Fruit fly (Drosophila melanogaster) whole organism, wandering third instar larva: ENCODE results near the gene CG46456.

Experiments
- Dfd ChIP-seq: fragments of >200 bp; optimal IDR thresholded peaks from 2 replicates; lab custom pipeline; 2017; ENCODE audit warnings: missing biosample characterization, missing genetic modification characterization
- Sp1 ChIP-seq: fragments of 200-800 bp; sonication (Bioruptor generic); optimal IDR thresholded peaks from 3 replicates; lab custom pipeline; 2019; ENCODE audit warnings: missing biosample characterization, mild to moderate bottlenecking, missing genetic modification characterization, moderate library complexity
- dmrt93B ChIP-seq: fragments of 200-800 bp; sonication (Bioruptor generic); optimal IDR thresholded peaks from 2 replicates; lab custom pipeline; 2018; ENCODE audit warnings: missing biosample characterization, mild to moderate bottlenecking, missing genetic modification characterization
- ey ChIP-seq: fragments of 200-800 bp; sonication (Bioruptor generic); optimal IDR thresholded peaks from 2 replicates; lab custom pipeline; 2016; ENCODE audit warnings: missing biosample characterization, missing genetic modification characterization
- h ChIP-seq: fragments of 200-800 bp; sonication (Bioruptor generic); optimal IDR thresholded peaks from 3 replicates; lab custom pipeline; 2016; ENCODE audit warnings: missing biosample characterization, mild to moderate bottlenecking, missing genetic modification characterization
- pan ChIP-seq: fragments of >200 bp; optimal IDR thresholded peaks from 2 replicates; lab custom pipeline; 2017
- psq ChIP-seq: fragments of 200-800 bp; sonication (Bioruptor generic); optimal IDR thresholded peaks from 3 replicates; lab custom pipeline; 2017; ENCODE audit warnings: missing biosample characterization, mild to moderate bottlenecking, missing genetic modification characterization, moderate library complexity
- woc ChIP-seq: sonication (Bioruptor generic); optimal IDR thresholded peaks from 2 replicates; lab custom pipeline; 2016; ENCODE audit warnings: missing biosample characterization, mild to moderate bottlenecking, missing genetic modification characterization

CG46456 gene

dm6 chr3L:5329460-5329859 lies 25.7 kb downstream of the CG46456 start:
- no peak for TF ChIP-seq dmrt93B (GFP tag; lab: Kevin White, UChicago)

dm6 chr3L:5327821-5328220 lies 27.3 kb downstream of the CG46456 start:
- TF ChIP-seq Sp1 (GFP tag; lab: Kevin White, UChicago) (no peak), Dfd (GFP tag; lab: Kevin White, UChicago) (peak; percentile 93)

dm6 chr3L:5297237-5297636 lies 57.9 kb downstream of the CG46456 start:
- TF ChIP-seq woc (GFP tag; lab: Kevin White, UChicago) (no peak), h (GFP tag; lab: Kevin White, UChicago) (no peak), pan (no peak), ey (GFP tag; lab: Kevin White, UChicago) (no peak), psq (GFP tag; lab: Kevin White, UChicago) (no peak)
